Worm (Caenorhabditis elegans) whole organism, young adult: ENCODE data around the gene srz-48.
"Not testable (repeated sequence)": the region's sequence is repeated elsewhere in the genome, so short reads cannot be mapped to it uniquely, and the experiment has no call there.

Experiments used
- B0261.1 ChIP-seq: sonication (generic microtip); optimal IDR thresholded peaks from 2 replicates; lab custom pipeline; 2016; ENCODE audit warnings: mild to moderate bottlenecking, missing genetic modification characterization, moderate library complexity, missing compliant biosample characterization
- B0336.3 ChIP-seq: fragments of 200-800 bp; sonication (Bioruptor generic); IDR thresholded peaks from 2 replicates; pipeline ENCODE4 v1.3.6; 2022; ENCODE audit warnings: missing genetic modification characterization, missing compliant biosample characterization
- F10E7.11 ChIP-seq: sonication (generic microtip); optimal IDR thresholded peaks from 2 replicates; lab custom pipeline; 2017; ENCODE audit warnings: mild to moderate bottlenecking, missing genetic modification characterization, moderate library complexity, missing compliant biosample characterization
- F22D6.2 ChIP-seq: sonication (generic microtip); optimal IDR thresholded peaks from 2 replicates; lab custom pipeline; 2016; ENCODE audit warnings: mild to moderate bottlenecking, missing genetic modification characterization, missing compliant biosample characterization
- F39B2.1 ChIP-seq: fragments of 200-800 bp; sonication (Bioruptor generic); IDR thresholded peaks from 2 replicates; pipeline ENCODE4 v1.3.6; 2022; ENCODE audit warnings: missing genetic modification reagents, missing genetic modification characterization, missing compliant biosample characterization
- F49E8.2 ChIP-seq: sonication (generic microtip); optimal IDR thresholded peaks from 3 replicates; lab custom pipeline; 2017; ENCODE audit warnings: missing genetic modification characterization, mild to moderate bottlenecking, missing compliant biosample characterization, antibody characterized with exemption, moderate library complexity; ENCODE audit not compliant: insufficient read depth
- K12H6.12 ChIP-seq: fragments of 200-800 bp; sonication (Bioruptor generic); optimal IDR thresholded peaks from 2 replicates; lab custom pipeline; 2018; ENCODE audit warnings: mild to moderate bottlenecking, missing genetic modification characterization, missing compliant biosample characterization
- Y56A3A.18 ChIP-seq: fragments of 200-800 bp; sonication (Bioruptor generic); IDR thresholded peaks from 2 replicates; pipeline ENCODE4 v1.3.6; 2022; ENCODE audit warnings: missing genetic modification reagents, missing genetic modification characterization, missing compliant biosample characterization
- Y95B8A.8 ChIP-seq: fragments of 200-800 bp; sonication (Bioruptor generic); IDR thresholded peaks from 2 replicates; pipeline ENCODE4 v1.3.6; 2022; ENCODE audit warnings: missing genetic modification reagents, missing genetic modification characterization, missing compliant biosample characterization
- akir-1 ChIP-seq: fragments of 200-800 bp; sonication (Bioruptor generic); optimal IDR thresholded peaks from 2 replicates; lab custom pipeline; 2018; ENCODE audit warnings: mild to moderate bottlenecking, missing genetic modification characterization, moderate library complexity, missing compliant biosample characterization
- ama-1 ChIP-seq, 3 experiments: fragments of 150-350 bp in 1 of 3; sonication (generic microtip) in 2 of 3; optimal IDR thresholded peaks; 2 replicates each; lab custom pipeline; 2014 to 2018; ENCODE audit warnings: missing biosample characterization in 2 of 3, missing genetic modification characterization in 2 of 3, missing genetic modification reagents in 2 of 3
- attf-5 ChIP-seq: fragments of 200-800 bp; sonication (Bioruptor generic); optimal IDR thresholded peaks from 2 replicates; lab custom pipeline; 2018; ENCODE audit warnings: mild to moderate bottlenecking, missing genetic modification characterization, missing compliant biosample characterization
- bed-2 ChIP-seq: fragments of 200-800 bp; sonication (Bioruptor generic); IDR thresholded peaks from 2 replicates; pipeline ENCODE4 v1.3.6; 2022; ENCODE audit warnings: missing genetic modification reagents, missing genetic modification characterization, missing compliant biosample characterization
- ccch-3 ChIP-seq: fragments of 200-800 bp; sonication (Bioruptor generic); optimal IDR thresholded peaks from 2 replicates; lab custom pipeline; 2018; ENCODE audit warnings: mild to moderate bottlenecking, missing genetic modification characterization, missing compliant biosample characterization
- ets-4 ChIP-seq: fragments of 200-800 bp; sonication (Bioruptor generic); optimal IDR thresholded peaks from 2 replicates; lab custom pipeline; 2018; ENCODE audit warnings: mild to moderate bottlenecking, missing genetic modification characterization, missing compliant biosample characterization
- gei-17 ChIP-seq: fragments of 200-800 bp; sonication (Bioruptor generic); optimal IDR thresholded peaks from 2 replicates; lab custom pipeline; 2018; ENCODE audit warnings: mild to moderate bottlenecking, missing genetic modification characterization, missing compliant biosample characterization
- hlh-12 ChIP-seq: sonication (generic microtip); optimal IDR thresholded peaks from 2 replicates; lab custom pipeline; 2016; ENCODE audit warnings: missing genetic modification characterization, missing compliant biosample characterization
- hlh-26 ChIP-seq: fragments of 200-800 bp; sonication (Bioruptor generic); conservative IDR thresholded peaks from 2 replicates; pipeline ENCODE4 v1.3.6; 2022; ENCODE audit warnings: missing genetic modification reagents, missing genetic modification characterization, missing compliant biosample characterization
- hrde-1 ChIP-seq: sonication (generic microtip); optimal IDR thresholded peaks from 2 replicates; lab custom pipeline; 2016; ENCODE audit warnings: missing genetic modification characterization, mild to moderate bottlenecking, missing compliant biosample characterization, moderate library complexity, missing genotype, missing genetic modification reagents, borderline replicate concordance
- let-607 ChIP-seq, 2 experiments: fragments of 200-800 bp in 1 of 2; sonication (Bioruptor generic) in 1 of 2; sonication (generic microtip) in 1 of 2; optimal IDR thresholded peaks; 2 replicates each; lab custom pipeline; 2016 to 2018; ENCODE audit warnings: mild to moderate bottlenecking in 2 of 2, missing compliant biosample characterization in 2 of 2, missing genetic modification characterization in 2 of 2, moderate library complexity in 2 of 2, missing genotype in 1 of 2
- lin-40 ChIP-seq: sonication (generic microtip); optimal IDR thresholded peaks from 2 replicates; lab custom pipeline; 2016; ENCODE audit warnings: missing genetic modification characterization, mild to moderate bottlenecking, missing compliant biosample characterization, missing genotype, missing genetic modification reagents
- lir-1 ChIP-seq: fragments of 200-800 bp; sonication (Bioruptor generic); conservative IDR thresholded peaks from 2 replicates; pipeline ENCODE4 v1.3.6; 2022; ENCODE audit warnings: missing genetic modification reagents, missing genetic modification characterization, missing compliant biosample characterization
- lsl-1 ChIP-seq: fragments of 200-800 bp; sonication (Bioruptor generic); optimal IDR thresholded peaks from 2 replicates; lab custom pipeline; 2018; ENCODE audit warnings: mild to moderate bottlenecking, missing genetic modification characterization, moderate library complexity, missing compliant biosample characterization
- madf-8 ChIP-seq: fragments of 200-800 bp; sonication (Bioruptor generic); conservative IDR thresholded peaks from 2 replicates; pipeline ENCODE4 v1.3.6; 2022; ENCODE audit warnings: missing genetic modification reagents, missing genetic modification characterization, missing compliant biosample characterization
- mxl-1 ChIP-seq: sonication (generic microtip); optimal IDR thresholded peaks from 2 replicates; lab custom pipeline; 2016; ENCODE audit warnings: missing genetic modification characterization, missing compliant biosample characterization
- nhr-27 ChIP-seq: fragments of 200-800 bp; sonication (Bioruptor generic); optimal IDR thresholded peaks from 2 replicates; lab custom pipeline; 2018; ENCODE audit warnings: mild to moderate bottlenecking, missing genetic modification characterization, moderate library complexity, missing compliant biosample characterization
- pbrm-1 ChIP-seq: fragments of 200-800 bp; sonication (Bioruptor generic); IDR thresholded peaks from 2 replicates; pipeline ENCODE4 v1.3.6; 2022; ENCODE audit warnings: missing genetic modification reagents, missing genetic modification characterization, missing compliant biosample characterization
- pha-4 ChIP-seq: fragments of 150-350 bp; sonication (generic microtip); optimal IDR thresholded peaks from 2 replicates; lab custom pipeline; 2014; ENCODE audit warnings: missing biosample characterization, missing genetic modification reagents, missing genetic modification characterization
- repo-1 ChIP-seq: sonication (generic microtip); optimal IDR thresholded peaks from 2 replicates; lab custom pipeline; 2017; ENCODE audit warnings: mild to moderate bottlenecking, missing genetic modification characterization, missing compliant biosample characterization
- snpc-1.1 ChIP-seq: sonication (generic microtip); optimal IDR thresholded peaks from 2 replicates; lab custom pipeline; 2017; ENCODE audit warnings: missing genetic modification characterization, mild to moderate bottlenecking, missing compliant biosample characterization, antibody characterized with exemption, moderate library complexity, missing genotype, missing genetic modification reagents; ENCODE audit not compliant: insufficient read depth
- snpc-3.4 ChIP-seq: sonication (generic microtip); optimal IDR thresholded peaks from 2 replicates; lab custom pipeline; 2017; ENCODE audit warnings: missing genetic modification characterization, mild to moderate bottlenecking, missing compliant biosample characterization, antibody characterized with exemption, moderate library complexity, missing genotype, missing genetic modification reagents
- snpc-4 ChIP-seq, 5 experiments: fragments of 150-350 bp in 1 of 5; sonication (generic microtip) in 4 of 5; optimal IDR thresholded peaks; 2 replicates each; lab custom pipeline; 2014 to 2018; ENCODE audit warnings: missing genetic modification characterization in 5 of 5, missing biosample characterization in 3 of 5, antibody characterized with exemption in 2 of 5, mild to moderate bottlenecking in 2 of 5, missing compliant biosample characterization in 2 of 5, missing genotype in 2 of 5, moderate library complexity in 2 of 5, missing genetic modification reagents in 1 of 5
- somi-1 ChIP-seq: fragments of 200-800 bp; sonication (Bioruptor generic); optimal IDR thresholded peaks from 2 replicates; lab custom pipeline; 2018; ENCODE audit warnings: mild to moderate bottlenecking, missing genetic modification characterization, missing compliant biosample characterization
- tbp1 ChIP-seq: fragments of 200-800 bp; sonication (Bioruptor generic); optimal IDR thresholded peaks from 2 replicates; lab custom pipeline; 2018; ENCODE audit warnings: mild to moderate bottlenecking, missing genetic modification characterization, missing compliant biosample characterization
- unc-130 ChIP-seq: sonication (generic microtip); optimal IDR thresholded peaks from 2 replicates; lab custom pipeline; 2016; ENCODE audit warnings: missing genetic modification reagents, missing genetic modification characterization, missing compliant biosample characterization
- ztf-22 ChIP-seq: fragments of 200-800 bp; sonication (Bioruptor generic); optimal IDR thresholded peaks from 2 replicates; lab custom pipeline; 2018; ENCODE audit warnings: mild to moderate bottlenecking, missing genetic modification characterization, moderate library complexity, missing compliant biosample characterization
- ztf-26 ChIP-seq: sonication (generic microtip); optimal IDR thresholded peaks from 2 replicates; lab custom pipeline; 2017; ENCODE audit warnings: missing genetic modification characterization, missing compliant biosample characterization
- ztf-28 ChIP-seq: fragments of 200-800 bp; sonication (Bioruptor generic); IDR thresholded peaks from 2 replicates; pipeline ENCODE4 v1.3.6; 2022; ENCODE audit warnings: missing genetic modification reagents, missing genetic modification characterization, missing compliant biosample characterization

Gene srz-48

ce11 chrV:17467881-17468280 is 7.9 kb upstream of the srz-48 start:
- no peak for TF ChIP-seq snpc-4 (GFP tag; optimal IDR thresholded peaks at IDR 0.05; lab: Kevin White, UChicago)
- peak in 1 of 4 experiments; percentile 59 for TF ChIP-seq snpc-4 (tag; optimal IDR thresholded peaks at IDR 0.05; lab: Kevin White, UChicago)
- no peak for TF ChIP-seq ccch-3 (GFP tag; lab: Kevin White, UChicago)
- TF ChIP-seq, all 124 proteins: peak for 1

ce11 chrV:17466751-17467150 is 6.8 kb upstream of the srz-48 start, which contains the start of gene srw-72:
Gene srw-72 (plus strand): TSS chrV:17467051.
- TF ChIP-seq ztf-26 (tag; lab: Kevin White, UChicago) (no peak), let-607 (tag; optimal IDR thresholded peaks at IDR 0.05; lab: Kevin White, UChicago) (no peak), B0336.3 (GFP tag; lab: Robert Waterston, UW) (no peak), hlh-12 (tag; lab: Kevin White, UChicago) (no peak), gei-17 (no peak), F22D6.2 (tag; lab: Kevin White, UChicago) (no peak), B0261.1 (tag; lab: Kevin White, UChicago) (no peak), ztf-22 (GFP tag; lab: Kevin White, UChicago) (no peak)

- not testable (repeated sequence) for TF ChIP-seq mxl-1 (tag; lab: Kevin White, UChicago); hrde-1 (tag; lab: Kevin White, UChicago); lsl-1
Observed at ce11 chrV:17464278-17464677, 4.3 kb upstream of the srz-48 start, which contains the start of gene F20E11.7. Gene F20E11.7 (plus strand): TSS chrV:17464578.

- TF ChIP-seq hlh-26 (GFP tag; lab: Robert Waterston, UW): no peak
- TF ChIP-seq akir-1: no peak
- TF ChIP-seq snpc-3.4 (tag; lab: Kevin White, UChicago): no peak
- TF ChIP-seq pbrm-1 (GFP tag; lab: Robert Waterston, UW): no peak
- TF ChIP-seq unc-130 (GFP tag; lab: Kevin White, UChicago): no peak
- TF ChIP-seq lin-40 (tag; lab: Kevin White, UChicago): no peak
- TF ChIP-seq snpc-1.1 (tag; lab: Kevin White, UChicago): no peak
- no peak for TF ChIP-seq lsl-1
- no peak for TF ChIP-seq repo-1 (tag; lab: Kevin White, UChicago)
- no peak for TF ChIP-seq madf-8
- TF ChIP-seq ama-1 (optimal IDR thresholded peaks at IDR 0.05; lab: Kevin White, UChicago): no peak
- no peak for TF ChIP-seq ama-1 (GFP tag; optimal IDR thresholded peaks at IDR 0.05; lab: Kevin White, UChicago)
- TF ChIP-seq F10E7.11 (tag; lab: Kevin White, UChicago): no peak
- TF ChIP-seq K12H6.12 (tag; lab: Kevin White, UChicago): no peak
Observed at ce11 chrV:17458069-17458468, 1.9 kb downstream of the srz-48 start, which contains the start of gene str-200. Gene str-200 (minus strand): TSS chrV:17458169.

ce11 chrV:17456197-17456596 is 3.8 kb downstream of the srz-48 start, which contains the start of gene srh-203:
Gene srh-203 (minus strand): TSS chrV:17456297.
- TF ChIP-seq nhr-27 (tag; lab: Kevin White, UChicago); hrde-1 (tag; lab: Kevin White, UChicago); lir-1 (GFP tag; lab: Robert Waterston, UW): not testable (repeated sequence)

ce11 chrV:17449836-17450235 is 10.1 kb downstream of the srz-48 start:
- no peak for TF ChIP-seq pha-4 (tag; lab: Kevin White, UChicago)
- TF ChIP-seq tbp1: no peak
- TF ChIP-seq ets-4: no peak
- TF ChIP-seq Y95B8A.8 (GFP tag; lab: Robert Waterston, UW): no peak
- no peak for TF ChIP-seq attf-5 (GFP tag; lab: Kevin White, UChicago)
- TF ChIP-seq bed-2 (GFP tag; lab: Robert Waterston, UW): no peak
- TF ChIP-seq ztf-28 (GFP tag; lab: Robert Waterston, UW): no peak
- no peak for TF ChIP-seq somi-1
- TF ChIP-seq Y56A3A.18: no peak
- no peak for TF ChIP-seq snpc-4 (GFP tag; optimal IDR thresholded peaks at IDR 0.05; lab: Kevin White, UChicago)
- no peak for TF ChIP-seq snpc-4 (tag; optimal IDR thresholded peaks at IDR 0.05; lab: Kevin White, UChicago)
- no peak for TF ChIP-seq F49E8.2 (tag; lab: Kevin White, UChicago)
- no peak for TF ChIP-seq hlh-26 (GFP tag; lab: Robert Waterston, UW)
- no peak for TF ChIP-seq F39B2.1 (GFP tag; lab: Robert Waterston, UW)
